Worm (Caenorhabditis elegans) whole organism, midembryonic: ENCODE results near the gene tmc-2.
A peak's percentile ranks its signal among the peaks of the same experiment; 100 is the strongest.

Experiments
- T22C8.4 ChIP-seq: fragments of 200-800 bp; sonication (Bioruptor generic); IDR thresholded peaks from 2 replicates; pipeline ENCODE4 v1.3.6; 2022; ENCODE audit warnings: missing genetic modification characterization, missing compliant biosample characterization
- cog-1 ChIP-seq: sonication (generic microtip); optimal IDR thresholded peaks from 2 replicates; lab custom pipeline; 2016; ENCODE audit warnings: missing genetic modification characterization, missing compliant biosample characterization
- flt-1 ChIP-seq: fragments of 200-800 bp; sonication (Bioruptor generic); IDR thresholded peaks from 2 replicates; pipeline ENCODE4 v1.3.6; 2022; ENCODE audit warnings: missing genetic modification characterization, missing compliant biosample characterization
- klf-2 ChIP-seq: fragments of 200-800 bp; sonication (Bioruptor generic); conservative IDR thresholded peaks from 2 replicates; pipeline ENCODE4 v1.3.6; 2022; ENCODE audit warnings: missing genetic modification reagents, missing genetic modification characterization, missing compliant biosample characterization
- med-1 ChIP-seq: sonication (generic microtip); optimal IDR thresholded peaks from 2 replicates; lab custom pipeline; 2017; ENCODE audit warnings: missing genetic modification characterization, mild to moderate bottlenecking, missing compliant biosample characterization, antibody characterized with exemption, missing genetic modification reagents; ENCODE audit not compliant: insufficient read depth
- ref-1 ChIP-seq: fragments of 200-800 bp; sonication (Bioruptor generic); conservative IDR thresholded peaks from 2 replicates; pipeline ENCODE4 v1.3.6; 2022; ENCODE audit warnings: missing genetic modification reagents, missing genetic modification characterization, missing compliant biosample characterization
- tab-1 ChIP-seq: fragments of 200-800 bp; sonication (Bioruptor generic); IDR thresholded peaks from 2 replicates; pipeline ENCODE4 v1.3.6; 2022; ENCODE audit warnings: missing genetic modification characterization, missing compliant biosample characterization
- ztf-23 ChIP-seq: fragments of 200-800 bp; sonication (Bioruptor generic); IDR thresholded peaks from 2 replicates; pipeline ENCODE4 v1.3.6; 2022; ENCODE audit warnings: missing genetic modification reagents, missing genetic modification characterization, missing compliant biosample characterization
- ztf-29 ChIP-seq: fragments of 200-800 bp; sonication (Bioruptor generic); IDR thresholded peaks from 2 replicates; pipeline ENCODE4 v1.3.6; 2022; ENCODE audit warnings: missing genetic modification reagents, missing genetic modification characterization, missing compliant biosample characterization

tmc-2 gene

ce11 chrX:9302763-9303162 lies 759 bp upstream of the tmc-2 start:
- TF ChIP-seq klf-2 (GFP tag; lab: Robert Waterston, UW) (no peak), cog-1 (tag; lab: Kevin White, UChicago) (no peak), ztf-23 (GFP tag; lab: Robert Waterston, UW) (no peak), ztf-29 (GFP tag; lab: Robert Waterston, UW) (no peak), T22C8.4 (GFP tag; lab: Robert Waterston, UW) (no peak), flt-1 (no peak), ref-1 (GFP tag; lab: Robert Waterston, UW) (no peak), med-1 (no peak), tab-1 (GFP tag; lab: Robert Waterston, UW) (no peak)

ce11 chrX:9311225-9311624 lies 7.7 kb downstream of the tmc-2 start, which contains the start of gene H29C22.1:
TSS of gene H29C22.1 (minus strand) at chrX:9311325.
- TF ChIP-seq med-1 (no peak), T22C8.4 (GFP tag; lab: Robert Waterston, UW) (no peak), flt-1 (no peak), tab-1 (GFP tag; lab: Robert Waterston, UW) (no peak), ztf-29 (GFP tag; lab: Robert Waterston, UW) (no peak), ref-1 (GFP tag; lab: Robert Waterston, UW) (no peak), ztf-23 (GFP tag; lab: Robert Waterston, UW) (no peak), cog-1 (tag; lab: Kevin White, UChicago) (no peak), klf-2 (GFP tag; lab: Robert Waterston, UW) (no peak)

ce11 chrX:9314397-9314796 lies 10.9 kb downstream of the tmc-2 start, which contains the start of gene ttr-38:
TSS of gene ttr-38 (minus strand) at chrX:9314497.
- no peak for TF ChIP-seq T22C8.4 (GFP tag; lab: Robert Waterston, UW)
- no peak for TF ChIP-seq klf-2 (GFP tag; lab: Robert Waterston, UW)
- TF ChIP-seq cog-1 (tag; lab: Kevin White, UChicago), result no peak
- TF ChIP-seq ref-1 (GFP tag; lab: Robert Waterston, UW), result no peak
- no peak for TF ChIP-seq flt-1
- no peak for TF ChIP-seq med-1
- no peak for TF ChIP-seq tab-1 (GFP tag; lab: Robert Waterston, UW)
- TF ChIP-seq ztf-29 (GFP tag; lab: Robert Waterston, UW), result no peak
- TF ChIP-seq ztf-23 (GFP tag; lab: Robert Waterston, UW), result no peak

- no peak for TF ChIP-seq ztf-29 (GFP tag; lab: Robert Waterston, UW)
- TF ChIP-seq flt-1, result no peak
- no peak for TF ChIP-seq cog-1 (tag; lab: Kevin White, UChicago)
- no peak for TF ChIP-seq tab-1 (GFP tag; lab: Robert Waterston, UW)
- no peak for TF ChIP-seq med-1
- no peak for TF ChIP-seq ref-1 (GFP tag; lab: Robert Waterston, UW)
- no peak for TF ChIP-seq klf-2 (GFP tag; lab: Robert Waterston, UW)
- TF ChIP-seq ztf-23 (GFP tag; lab: Robert Waterston, UW), result no peak
Measured at ce11 chrX:9319080-9319479, 15.6 kb downstream of the tmc-2 start, which contains the start of gene npr-7. TSS of gene npr-7 (minus strand) at chrX:9319180.

ce11 chrX:9324962-9325361 lies 21.4 kb downstream of the tmc-2 start:
- TF ChIP-seq ref-1 (GFP tag; lab: Robert Waterston, UW) (no peak), T22C8.4 (GFP tag; lab: Robert Waterston, UW) (no peak), med-1 (no peak), ztf-23 (GFP tag; lab: Robert Waterston, UW) (no peak), cog-1 (tag; lab: Kevin White, UChicago) (no peak), ztf-29 (GFP tag; lab: Robert Waterston, UW) (no peak), tab-1 (GFP tag; lab: Robert Waterston, UW) (no peak), flt-1 (no peak), klf-2 (GFP tag; lab: Robert Waterston, UW) (no peak)

- TF ChIP-seq med-1 (no peak), ztf-23 (GFP tag; lab: Robert Waterston, UW) (no peak)
Measured at ce11 chrX:9330721-9331212, 27.2 kb downstream of the tmc-2 start, which contains the start of gene T20B5.2. TSS of gene T20B5.2 (plus strand) at chrX:9331162.

- TF ChIP-seq cog-1 (tag; lab: Kevin White, UChicago) (no peak), tab-1 (GFP tag; lab: Robert Waterston, UW) (no peak), klf-2 (GFP tag; lab: Robert Waterston, UW) (no peak), ref-1 (GFP tag; lab: Robert Waterston, UW) (no peak), ztf-29 (GFP tag; lab: Robert Waterston, UW) (no peak), med-1 (no peak), T22C8.4 (GFP tag; lab: Robert Waterston, UW) (no peak), ztf-23 (GFP tag; lab: Robert Waterston, UW) (no peak), flt-1 (no peak)
Measured at ce11 chrX:9336227-9336626, 32.7 kb downstream of the tmc-2 start.

ce11 chrX:9337832-9338231 lies 34.3 kb downstream of the tmc-2 start:
- TF ChIP-seq ztf-29 (GFP tag; lab: Robert Waterston, UW) (no peak), T22C8.4 (GFP tag; lab: Robert Waterston, UW) (no peak; the same call in 1 of the 2 replicates), ztf-23 (GFP tag; lab: Robert Waterston, UW) (peak; percentile 72; the same call in 1 of the 2 replicates), cog-1 (tag; lab: Kevin White, UChicago) (peak; percentile 57), med-1 (no peak), tab-1 (GFP tag; lab: Robert Waterston, UW) (no peak; the same call in 1 of the 2 replicates), flt-1 (peak; percentile 73; the same call in 1 of the 2 replicates), klf-2 (GFP tag; lab: Robert Waterston, UW) (no peak), ref-1 (GFP tag; lab: Robert Waterston, UW) (no peak)

- TF ChIP-seq T22C8.4 (GFP tag; lab: Robert Waterston, UW) (0 out of 2 replicates have a peak, but pooled peaks have one; percentile 38), ztf-29 (GFP tag; lab: Robert Waterston, UW) (no peak), cog-1 (tag; lab: Kevin White, UChicago) (no peak), flt-1 (no peak)
Measured at ce11 chrX:9338375-9338774, 34.9 kb downstream of the tmc-2 start, which contains the start of gene apa-2. TSS of gene apa-2 (plus strand) at chrX:9338675.
